Fruit fly (Drosophila melanogaster) whole organism, prepupa: ENCODE results near the gene qin.
A peak's percentile ranks its signal among the peaks of the same experiment; 100 is the strongest.

Experiments used
- CG10631 ChIP-seq: fragments of 200-800 bp; sonication (Bioruptor generic); optimal IDR thresholded peaks from 2 replicates; lab custom pipeline; 2016; ENCODE audit warnings: missing biosample characterization, missing genetic modification characterization
- CG10669 ChIP-seq: fragments of 200-800 bp; sonication (Bioruptor generic); optimal IDR thresholded peaks from 3 replicates; lab custom pipeline; 2018; ENCODE audit warnings: missing biosample characterization, mild to moderate bottlenecking, missing genetic modification characterization, moderate library complexity
- CG11294 ChIP-seq: fragments of 200-800 bp; sonication (Bioruptor generic); IDR thresholded peaks from 2 replicates; pipeline ENCODE4 v1.3.6; 2022; ENCODE audit warnings: missing biosample characterization, missing genetic modification characterization
- CG11762 ChIP-seq: fragments of 200-800 bp; sonication (Bioruptor generic); optimal IDR thresholded peaks from 3 replicates; lab custom pipeline; 2016; ENCODE audit warnings: missing biosample characterization, missing genetic modification characterization; ENCODE audit not compliant: insufficient read depth
- CG11902 ChIP-seq: fragments of 200-800 bp; sonication (Bioruptor generic); optimal IDR thresholded peaks from 3 replicates; lab custom pipeline; 2016; ENCODE audit warnings: missing biosample characterization, missing genetic modification characterization
- CG3032 ChIP-seq: fragments of 200-800 bp; optimal IDR thresholded peaks from 2 replicates; lab custom pipeline; 2019; ENCODE audit warnings: missing biosample characterization, mild to moderate bottlenecking, missing genetic modification characterization, moderate library complexity
- CG31627 ChIP-seq: fragments of 200-800 bp; sonication (Bioruptor generic); optimal IDR thresholded peaks from 3 replicates; lab custom pipeline; 2016; ENCODE audit warnings: missing biosample characterization, missing genetic modification characterization
- CG32006 ChIP-seq: fragments of 200-800 bp; sonication (Bioruptor generic); optimal IDR thresholded peaks from 3 replicates; lab custom pipeline; 2017; ENCODE audit warnings: missing biosample characterization, mild to moderate bottlenecking, missing genetic modification characterization
- CG3919 ChIP-seq: fragments of 200-800 bp; sonication (Bioruptor generic); optimal IDR thresholded peaks from 3 replicates; lab custom pipeline; 2016; ENCODE audit warnings: missing biosample characterization, missing genetic modification characterization
- CG4318 ChIP-seq: fragments of 200-800 bp; sonication (Bioruptor generic); optimal IDR thresholded peaks from 3 replicates; lab custom pipeline; 2017; ENCODE audit warnings: missing biosample characterization, mild to moderate bottlenecking, missing genetic modification characterization
- CG6163 ChIP-seq: fragments of 200-800 bp; sonication (Bioruptor generic); IDR thresholded peaks from 3 replicates; pipeline ENCODE4 v1.3.6; 2022; ENCODE audit warnings: missing biosample characterization, missing genetic modification characterization
- CG6792 ChIP-seq: fragments of 200-800 bp; sonication (Bioruptor generic); optimal IDR thresholded peaks from 3 replicates; lab custom pipeline; 2016; ENCODE audit warnings: missing biosample characterization, missing genetic modification characterization
- CG6808 ChIP-seq: fragments of 200-800 bp; sonication (Bioruptor generic); optimal IDR thresholded peaks from 3 replicates; lab custom pipeline; 2017; ENCODE audit warnings: missing biosample characterization, missing genetic modification characterization, mild to moderate bottlenecking, moderate library complexity, missing genetic modification reagents
- CG6854 ChIP-seq: fragments of 200-800 bp; sonication (Bioruptor generic); optimal IDR thresholded peaks from 2 replicates; lab custom pipeline; 2017; ENCODE audit warnings: missing biosample characterization, mild to moderate bottlenecking, missing genetic modification characterization
- CG8119 ChIP-seq: fragments of 200-800 bp; sonication (Bioruptor generic); IDR thresholded peaks from 3 replicates; pipeline ENCODE4 v1.3.6; 2022; ENCODE audit warnings: missing biosample characterization, missing genetic modification characterization
- CG8632 ChIP-seq: fragments of 200-800 bp; sonication (Bioruptor generic); optimal IDR thresholded peaks from 3 replicates; lab custom pipeline; 2016; ENCODE audit warnings: missing biosample characterization, missing genetic modification characterization
- CG9139 ChIP-seq: fragments of 200-800 bp; sonication (Bioruptor generic); optimal IDR thresholded peaks from 3 replicates; lab custom pipeline; 2017; ENCODE audit warnings: missing biosample characterization, mild to moderate bottlenecking, missing genetic modification characterization
- Eip75B ChIP-seq: fragments of 200-800 bp; sonication (Bioruptor generic); optimal IDR thresholded peaks from 3 replicates; lab custom pipeline; 2016; ENCODE audit warnings: missing biosample characterization, missing genetic modification characterization
- Eip78C ChIP-seq: fragments of 200-800 bp; sonication (Bioruptor generic); peaks from one replicate; lab custom pipeline; 2016; ENCODE audit warnings: missing biosample characterization, missing genetic modification characterization
- Eip93F ChIP-seq: fragments of 200-800 bp; sonication (Bioruptor generic); optimal IDR thresholded peaks from 2 replicates; lab custom pipeline; 2016; ENCODE audit warnings: missing biosample characterization, mild to moderate bottlenecking, missing genetic modification characterization
- Hr38 ChIP-seq: sonication (Bioruptor generic); optimal IDR thresholded peaks from 2 replicates; lab custom pipeline; 2016; ENCODE audit warnings: missing biosample characterization, missing genetic modification characterization
- Hr39 ChIP-seq: fragments of 200-800 bp; sonication (Bioruptor generic); optimal IDR thresholded peaks from 2 replicates; lab custom pipeline; 2016; ENCODE audit warnings: missing biosample characterization, missing genetic modification characterization
- Hr4 ChIP-seq: fragments of 200-800 bp; sonication (Bioruptor generic); optimal IDR thresholded peaks from 3 replicates; lab custom pipeline; 2016; ENCODE audit warnings: missing biosample characterization, missing genetic modification characterization
- OdsH ChIP-seq: fragments of 200-800 bp; sonication (Bioruptor generic); optimal IDR thresholded peaks from 3 replicates; lab custom pipeline; 2016; ENCODE audit warnings: missing biosample characterization, missing genetic modification characterization
- Sox102F ChIP-seq: fragments of 200-800 bp; sonication (Bioruptor generic); optimal IDR thresholded peaks from 2 replicates; lab custom pipeline; 2016; ENCODE audit warnings: missing biosample characterization, mild to moderate bottlenecking, missing genetic modification characterization
- Sox14 ChIP-seq: fragments of 200-800 bp; sonication (Bioruptor generic); optimal IDR thresholded peaks from 3 replicates; lab custom pipeline; 2016; ENCODE audit warnings: missing biosample characterization, missing genetic modification characterization
- Sox15 ChIP-seq: fragments of 200-800 bp; sonication (Bioruptor generic); optimal IDR thresholded peaks from 3 replicates; lab custom pipeline; 2016; ENCODE audit warnings: missing biosample characterization, missing genetic modification characterization
- achi ChIP-seq: fragments of 200-800 bp; sonication (Bioruptor generic); optimal IDR thresholded peaks from 3 replicates; lab custom pipeline; 2016; ENCODE audit warnings: missing biosample characterization, missing genetic modification characterization
- acj6 ChIP-seq: fragments of 200-800 bp; sonication (Bioruptor generic); optimal IDR thresholded peaks from 3 replicates; lab custom pipeline; 2016; ENCODE audit warnings: missing biosample characterization, missing genetic modification characterization
- cyc ChIP-seq: fragments of 200-800 bp; sonication (Bioruptor generic); optimal IDR thresholded peaks from 3 replicates; lab custom pipeline; 2016; ENCODE audit warnings: missing biosample characterization, missing genetic modification characterization
- dac ChIP-seq: fragments of 200-800 bp; sonication (Bioruptor generic); optimal IDR thresholded peaks from 2 replicates; lab custom pipeline; 2017; ENCODE audit warnings: missing biosample characterization, mild to moderate bottlenecking, missing genetic modification characterization
- dsx ChIP-seq: fragments of 200-800 bp; optimal IDR thresholded peaks from 3 replicates; lab custom pipeline; 2019; ENCODE audit warnings: missing biosample characterization, mild to moderate bottlenecking, missing genetic modification characterization, moderate library complexity; ENCODE audit not compliant: poor library complexity, severe bottlenecking
- fd59A ChIP-seq: fragments of 200-800 bp; sonication (Bioruptor generic); optimal IDR thresholded peaks from 2 replicates; lab custom pipeline; 2017; ENCODE audit warnings: missing biosample characterization, mild to moderate bottlenecking, missing genetic modification characterization, missing genetic modification reagents
- fd85E ChIP-seq: fragments of 200-800 bp; sonication (Bioruptor generic); optimal IDR thresholded peaks from 3 replicates; lab custom pipeline; 2016; ENCODE audit warnings: missing biosample characterization, missing genetic modification characterization
- lz ChIP-seq: fragments of 200-800 bp; sonication (Bioruptor generic); optimal IDR thresholded peaks from 3 replicates; lab custom pipeline; 2016; ENCODE audit warnings: missing biosample characterization, missing genetic modification characterization
- pdm3 ChIP-seq: fragments of 200-800 bp; sonication (Bioruptor generic); optimal IDR thresholded peaks from 3 replicates; lab custom pipeline; 2016; ENCODE audit warnings: missing biosample characterization, missing genetic modification characterization
- salr ChIP-seq, 2 experiments: fragments of 200-800 bp; sonication (Bioruptor generic); optimal IDR thresholded peaks; 3 replicates each; lab custom pipeline; 2016 to 2018; ENCODE audit warnings: missing biosample characterization in 2 of 2, missing genetic modification characterization in 2 of 2, mild to moderate bottlenecking in 1 of 2
- spab ChIP-seq: fragments of 200-800 bp; sonication (Bioruptor generic); optimal IDR thresholded peaks from 2 replicates; lab custom pipeline; 2017; ENCODE audit warnings: missing biosample characterization, mild to moderate bottlenecking, missing genetic modification characterization, missing genetic modification reagents
- ss ChIP-seq, 2 experiments: fragments of 200-800 bp; sonication (Bioruptor generic); optimal IDR thresholded peaks; 2 replicates in 1 of 2; 3 replicates in 1 of 2; lab custom pipeline; 2017 to 2018; ENCODE audit warnings: mild to moderate bottlenecking in 2 of 2, missing biosample characterization in 2 of 2, missing genetic modification characterization in 2 of 2, moderate library complexity in 1 of 2
- topi ChIP-seq: fragments of 200-800 bp; sonication (Bioruptor generic); optimal IDR thresholded peaks from 3 replicates; lab custom pipeline; 2016; ENCODE audit warnings: missing biosample characterization, missing genetic modification characterization
- vri ChIP-seq: fragments of 200-800 bp; sonication (Bioruptor generic); optimal IDR thresholded peaks from 3 replicates; lab custom pipeline; 2016; ENCODE audit warnings: missing biosample characterization, mild to moderate bottlenecking, missing genetic modification characterization

Gene qin

DNA sequence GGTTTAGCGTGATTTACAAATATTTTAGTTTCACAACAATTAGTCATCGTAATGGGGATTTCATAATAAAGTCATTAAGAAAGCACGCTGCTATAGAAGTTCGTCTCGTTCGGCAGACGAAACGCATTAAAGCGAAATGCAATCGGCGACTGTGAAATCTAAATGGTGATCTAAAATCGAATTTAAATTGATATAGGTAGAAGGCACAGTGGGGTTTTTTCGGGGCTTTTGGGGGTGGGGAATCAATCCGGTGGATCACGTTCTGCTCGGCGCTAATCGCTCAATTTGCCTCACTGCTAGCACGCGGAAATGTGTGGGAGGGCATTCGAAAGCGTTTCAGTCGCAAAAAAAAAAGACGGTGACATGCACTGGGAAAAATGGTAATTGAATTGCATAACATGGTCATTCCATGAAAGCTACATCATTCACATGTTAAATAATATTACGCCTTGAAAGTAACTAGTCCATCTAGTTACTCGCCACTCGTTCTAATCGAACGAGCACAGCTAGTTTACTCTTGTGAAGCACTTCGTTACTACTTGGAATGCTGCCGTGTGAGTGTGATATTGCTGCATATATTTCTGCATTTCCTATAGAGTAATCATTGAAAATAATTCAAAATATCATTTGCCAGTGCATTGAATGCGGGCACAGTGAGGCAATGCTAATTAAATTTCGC, 12.9 kb upstream of the qin start (continued):
- TF ChIP-seq CG6163 (GFP tag; lab: Robert Waterston, UW) (0 out of 3 replicates have a peak, but pooled peaks have one; percentile 13), CG31627 (peak; percentile 10), CG3919 (peak; percentile 5)
- TF ChIP-seq, all 60 proteins: peak for 22

DNA sequence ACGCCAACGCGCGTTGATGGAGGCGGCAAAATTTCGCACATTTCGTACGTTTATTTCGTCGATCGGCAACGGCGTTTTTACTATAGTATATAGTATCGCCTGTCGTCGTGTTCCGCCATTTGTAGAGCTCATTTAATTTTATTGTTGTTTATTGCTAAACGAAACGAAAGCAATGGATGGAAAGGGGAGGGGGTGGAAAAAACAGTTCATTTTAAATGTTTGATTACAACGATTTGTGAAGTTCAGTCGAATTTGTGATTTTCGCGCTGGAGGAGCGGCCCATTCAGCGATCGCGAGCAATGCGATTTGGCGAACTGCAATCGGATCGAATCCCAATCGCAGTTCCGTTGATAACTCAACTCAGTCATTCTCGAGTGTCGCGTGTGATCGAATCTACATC, 9.8 kb upstream of the qin start:
- no peak for TF ChIP-seq Hr4
- TF ChIP-seq achi (GFP tag; lab: Kevin White, UChicago): no peak
- no peak for TF ChIP-seq CG3032 (tag; lab: Kevin White, UChicago)
- TF ChIP-seq CG10631 (GFP tag; lab: Kevin White, UChicago): no peak
- no peak for TF ChIP-seq Eip78C (GFP tag; lab: Kevin White, UChicago)
- no peak for TF ChIP-seq CG32006 (GFP tag; lab: Kevin White, UChicago)
- TF ChIP-seq spab (GFP tag; lab: Kevin White, UChicago): no peak
- TF ChIP-seq pdm3 (GFP tag; lab: Kevin White, UChicago): no peak

DNA sequence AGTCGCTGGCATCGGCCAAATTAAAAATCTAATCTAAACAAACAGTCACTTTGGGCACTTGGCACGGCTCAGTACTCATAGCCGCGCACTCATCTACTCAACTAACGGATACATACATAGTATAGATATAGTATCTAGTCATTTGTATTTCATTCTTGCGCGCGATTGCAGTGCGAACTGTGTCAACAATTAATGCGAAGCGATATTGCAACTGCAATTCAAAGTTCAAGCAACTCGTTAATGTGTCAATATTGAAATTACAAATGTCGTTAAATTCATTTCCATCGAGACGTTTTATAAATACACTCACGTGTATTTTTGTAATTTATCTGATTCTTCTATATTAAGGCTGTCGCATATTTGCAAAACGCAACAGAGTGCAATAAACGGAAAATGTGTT, 8.6 kb upstream of the qin start:
- TF ChIP-seq CG6163 (GFP tag; lab: Robert Waterston, UW) (0 out of 3 replicates have a peak, but pooled peaks have one; percentile 11), CG6808 (GFP tag; lab: Kevin White, UChicago) (peak; percentile 5), vri (GFP tag; lab: Kevin White, UChicago) (peak; percentile 27), Eip93F (no peak)
- TF ChIP-seq, all 60 proteins: peak for 3

DNA sequence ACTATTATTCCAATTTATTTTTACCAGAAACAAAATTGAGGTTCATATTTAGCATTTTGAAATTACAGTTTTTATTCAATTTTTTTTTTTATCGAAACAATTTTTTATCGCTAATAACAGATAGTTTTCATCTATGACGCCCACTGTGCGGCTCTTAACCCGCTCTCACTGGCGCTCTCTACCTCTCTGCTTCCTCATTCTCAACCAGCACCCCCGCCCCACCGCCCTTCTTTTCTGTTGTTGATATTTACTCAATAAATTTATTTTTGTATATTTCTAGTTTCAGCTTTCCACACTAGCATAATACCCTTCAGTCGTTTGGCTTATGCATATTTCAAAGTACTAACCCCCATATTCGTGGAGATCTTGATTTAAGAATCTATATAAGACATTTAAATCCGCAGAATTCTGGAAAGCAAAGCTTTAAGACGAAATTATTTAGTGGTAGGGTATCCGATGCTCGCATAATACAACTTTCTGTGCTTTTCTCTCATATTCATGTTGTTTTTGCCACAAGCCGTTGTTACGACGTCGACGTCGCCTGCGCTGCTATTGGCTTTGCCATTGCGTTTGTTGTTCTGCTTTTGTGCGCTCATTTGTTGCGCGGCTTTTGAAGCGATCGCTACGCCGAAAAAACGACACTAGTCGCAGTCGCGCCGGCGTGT, 6.8 kb upstream of the qin start:
- peak; percentile 91 for TF ChIP-seq Sox14 (GFP tag; lab: Kevin White, UChicago)
- TF ChIP-seq salr (GFP tag; optimal IDR thresholded peaks at IDR 0.05; lab: Kevin White, UChicago): peak; percentile 86 to 90
- TF ChIP-seq CG11294 (GFP tag; lab: Robert Waterston, UW): peak; percentile 81
- TF ChIP-seq Hr38 (GFP tag; lab: Kevin White, UChicago): no peak
- peak; percentile 93 for TF ChIP-seq Hr4
- peak; percentile 89 for TF ChIP-seq CG10631 (GFP tag; lab: Kevin White, UChicago)
- peak; percentile 83 for TF ChIP-seq CG11902 (GFP tag; lab: Kevin White, UChicago)
- no peak for TF ChIP-seq CG6854 (GFP tag; lab: Kevin White, UChicago)
- peak; percentile 84 for TF ChIP-seq Sox102F (GFP tag; lab: Kevin White, UChicago)
- TF ChIP-seq Sox15 (GFP tag; lab: Kevin White, UChicago): peak; percentile 82
- TF ChIP-seq CG8632: peak; percentile 78
- peak; percentile 81 for TF ChIP-seq topi
- peak; percentile 74 for TF ChIP-seq CG11762 (GFP tag; lab: Kevin White, UChicago)
- peak; percentile 84 for TF ChIP-seq CG4318 (GFP tag; lab: Kevin White, UChicago)
- peak; percentile 85 for TF ChIP-seq Eip75B (GFP tag; lab: Kevin White, UChicago)
- peak; percentile 94 for TF ChIP-seq CG3919
- peak; percentile 84 for TF ChIP-seq dsx (GFP tag; lab: Kevin White, UChicago)
- TF ChIP-seq fd59A (GFP tag; lab: Kevin White, UChicago): peak; percentile 85
- peak; percentile 23 for TF ChIP-seq Eip93F
- peak; percentile 72 for TF ChIP-seq vri (GFP tag; lab: Kevin White, UChicago)
- TF ChIP-seq acj6: peak; percentile 87
- peak; percentile 84 for TF ChIP-seq CG31627
- TF ChIP-seq CG8119 (GFP tag; lab: Robert Waterston, UW): peak; percentile 92
- peak; percentile 95 for TF ChIP-seq CG32006 (GFP tag; lab: Kevin White, UChicago)
- peak; percentile 83 for TF ChIP-seq dac (GFP tag; lab: Kevin White, UChicago)
- TF ChIP-seq cyc (GFP tag; lab: Kevin White, UChicago): peak; percentile 85
- TF ChIP-seq CG6792 (GFP tag; lab: Kevin White, UChicago): peak; percentile 89
- TF ChIP-seq CG9139 (GFP tag; lab: Kevin White, UChicago): peak; percentile 76
- TF ChIP-seq lz (GFP tag; lab: Kevin White, UChicago): peak; percentile 85
- TF ChIP-seq ss (GFP tag; optimal IDR thresholded peaks at IDR 0.05; lab: Kevin White, UChicago): peak; percentile 85 to 86
- TF ChIP-seq Hr39: peak; percentile 84
- peak; percentile 87 for TF ChIP-seq achi (GFP tag; lab: Kevin White, UChicago)
- peak; percentile 91 for TF ChIP-seq CG3032 (tag; lab: Kevin White, UChicago)
- peak; percentile 88 for TF ChIP-seq spab (GFP tag; lab: Kevin White, UChicago)
- peak; percentile 92 for TF ChIP-seq OdsH (GFP tag; lab: Kevin White, UChicago)
- TF ChIP-seq fd85E (GFP tag; lab: Kevin White, UChicago): no peak
- peak; percentile 94 for TF ChIP-seq CG10669
- TF ChIP-seq CG6808 (GFP tag; lab: Kevin White, UChicago): peak; percentile 85
